Fruit fly (Drosophila melanogaster) whole organism, embryonic: ENCODE measurements around the gene CG13455.

Experiments
- Abd-B ChIP-seq: fragments of 200-800 bp; sonication (Bioruptor generic); optimal IDR thresholded peaks from 2 replicates; lab custom pipeline; 2018; ENCODE audit warnings: missing biosample characterization, mild to moderate bottlenecking, missing genetic modification characterization, moderate library complexity
- BEAF-32 ChIP-seq: fragments of 200-800 bp; sonication (Bioruptor generic); optimal IDR thresholded peaks from 3 replicates; lab custom pipeline; 2017; ENCODE audit warnings: missing biosample characterization, missing genetic modification characterization, mild to moderate bottlenecking, moderate library complexity, missing genetic modification reagents
- CG10147 ChIP-seq: fragments of 200-800 bp; sonication (Bioruptor generic); optimal IDR thresholded peaks from 2 replicates; lab custom pipeline; 2019; ENCODE audit warnings: missing biosample characterization, mild to moderate bottlenecking, missing genetic modification characterization, moderate library complexity
- CG10654 ChIP-seq: fragments of 200-800 bp; sonication (Bioruptor generic); optimal IDR thresholded peaks from 2 replicates; lab custom pipeline; 2016; ENCODE audit warnings: missing biosample characterization, missing genetic modification characterization
- CG10959 ChIP-seq: fragments of 200-800 bp; sonication (Bioruptor generic); IDR thresholded peaks from 2 replicates; pipeline ENCODE4 v1.3.6; 2022; ENCODE audit warnings: missing biosample characterization, missing genetic modification characterization
- CG11247 ChIP-seq: fragments of 200-800 bp; sonication (Bioruptor generic); IDR thresholded peaks from 2 replicates; pipeline ENCODE4 v1.3.6; 2022; ENCODE audit warnings: missing biosample characterization, missing genetic modification characterization
- CG11723 ChIP-seq: fragments of 200-800 bp; sonication (Bioruptor generic); optimal IDR thresholded peaks from 2 replicates; lab custom pipeline; 2017; ENCODE audit warnings: missing biosample characterization, mild to moderate bottlenecking, missing genetic modification characterization
- CG12071 ChIP-seq: fragments of 200-800 bp; sonication (Bioruptor generic); optimal IDR thresholded peaks from 3 replicates; lab custom pipeline; 2018; ENCODE audit warnings: missing biosample characterization, mild to moderate bottlenecking, missing genetic modification characterization
- CG12942 ChIP-seq: fragments of 200-800 bp; sonication (Bioruptor generic); optimal IDR thresholded peaks from 3 replicates; lab custom pipeline; 2016; ENCODE audit warnings: missing biosample characterization, missing genetic modification characterization
- CG16863 ChIP-seq: fragments of 200-800 bp; sonication (Bioruptor generic); optimal IDR thresholded peaks from 3 replicates; lab custom pipeline; 2016; ENCODE audit warnings: missing biosample characterization, missing genetic modification characterization
- CG17328 ChIP-seq: fragments of 200-800 bp; sonication (Bioruptor generic); IDR thresholded peaks from 2 replicates; pipeline ENCODE4 v1.3.6; 2022; ENCODE audit warnings: missing biosample characterization, missing genetic modification characterization
- CG30431 ChIP-seq: fragments of 200-800 bp; sonication (Bioruptor generic); optimal IDR thresholded peaks from 2 replicates; lab custom pipeline; 2017; ENCODE audit warnings: missing biosample characterization, missing genetic modification characterization
- CG3065 ChIP-seq: fragments of 200-800 bp; sonication (Bioruptor generic); optimal IDR thresholded peaks from 2 replicates; lab custom pipeline; 2016; ENCODE audit warnings: missing biosample characterization, missing genetic modification characterization
- CG31388 ChIP-seq: fragments of 200-800 bp; sonication (Bioruptor generic); optimal IDR thresholded peaks from 2 replicates; lab custom pipeline; 2016; ENCODE audit warnings: missing biosample characterization, missing genetic modification characterization
- CG32532 ChIP-seq: fragments of 200-800 bp; sonication (Bioruptor generic); IDR thresholded peaks from 2 replicates; pipeline ENCODE4 v1.3.6; 2022; ENCODE audit warnings: missing biosample characterization, missing genetic modification characterization
- CG3726 ChIP-seq: fragments of 200-800 bp; sonication (Bioruptor generic); IDR thresholded peaks from 3 replicates; pipeline ENCODE4, ENCODE4 v1.3.6; 2022; ENCODE audit warnings: missing biosample characterization, missing genetic modification characterization
- CG5245 ChIP-seq: fragments of 200-800 bp; sonication (Bioruptor generic); optimal IDR thresholded peaks from 3 replicates; lab custom pipeline; 2016; ENCODE audit warnings: missing biosample characterization, missing genetic modification characterization
- CG6791 ChIP-seq: fragments of 200-800 bp; sonication (Bioruptor generic); IDR thresholded peaks from 3 replicates; pipeline ENCODE4 v1.3.6; 2022; ENCODE audit warnings: missing biosample characterization, missing genetic modification characterization; ENCODE audit not compliant: partially characterized antibody
- CG7745 ChIP-seq: fragments of 200-800 bp; sonication (Bioruptor generic); optimal IDR thresholded peaks from 2 replicates; lab custom pipeline; 2018; ENCODE audit warnings: missing biosample characterization, mild to moderate bottlenecking, missing genetic modification characterization, moderate library complexity
- CG7963 ChIP-seq: fragments of 200-800 bp; sonication (Bioruptor generic); IDR thresholded peaks from 3 replicates; pipeline ENCODE4 v1.3.6; 2022; ENCODE audit warnings: missing biosample characterization, missing genetic modification characterization; ENCODE audit not compliant: partially characterized antibody
- CG8924 ChIP-seq: fragments of 200-800 bp; optimal IDR thresholded peaks from 3 replicates; lab custom pipeline; 2019; ENCODE audit warnings: missing biosample characterization, mild to moderate bottlenecking, missing genetic modification characterization, moderate library complexity
- CrebB ChIP-seq: fragments of 200-800 bp; sonication (Bioruptor generic); optimal IDR thresholded peaks from 3 replicates; lab custom pipeline; 2018; ENCODE audit warnings: missing biosample characterization, mild to moderate bottlenecking, missing genetic modification characterization
- Dbx ChIP-seq: fragments of 200-800 bp; sonication (Bioruptor generic); IDR thresholded peaks from 3 replicates; pipeline ENCODE4 v1.3.6; 2022; ENCODE audit warnings: missing biosample characterization, missing genetic modification characterization
- Eip74EF ChIP-seq, 2 experiments: fragments of 200-800 bp in 1 of 2; fragments of >200 bp in 1 of 2; sonication (Bioruptor generic) in 1 of 2; optimal IDR thresholded peaks; 2 replicates each; lab custom pipeline; 2017 to 2019; ENCODE audit warnings: missing biosample characterization in 2 of 2, missing genetic modification characterization in 2 of 2, mild to moderate bottlenecking in 1 of 2, moderate library complexity in 1 of 2
- HLH54F ChIP-seq: fragments of 200-800 bp; sonication (Bioruptor generic); optimal IDR thresholded peaks from 3 replicates; lab custom pipeline; 2016; ENCODE audit warnings: missing biosample characterization, missing genetic modification characterization
- Hey ChIP-seq: fragments of 200-800 bp; sonication (Bioruptor generic); optimal IDR thresholded peaks from 3 replicates; lab custom pipeline; 2018; ENCODE audit warnings: missing biosample characterization, mild to moderate bottlenecking, missing genetic modification characterization
- Hr78 ChIP-seq, 2 experiments: fragments of 200-800 bp in 1 of 2; fragments of >200 bp in 1 of 2; sonication (Bioruptor generic) in 1 of 2; optimal IDR thresholded peaks; 2 replicates each; lab custom pipeline; 2017 to 2019; ENCODE audit warnings: missing biosample characterization in 2 of 2, missing genetic modification characterization in 2 of 2, mild to moderate bottlenecking in 1 of 2, moderate library complexity in 1 of 2
- Max ChIP-seq: fragments of 200-800 bp; sonication (Bioruptor generic); optimal IDR thresholded peaks from 2 replicates; lab custom pipeline; 2016; ENCODE audit warnings: missing biosample characterization, mild to moderate bottlenecking, missing genetic modification characterization
- Myb ChIP-seq: fragments of 200-800 bp; sonication (Bioruptor generic); optimal IDR thresholded peaks from 2 replicates; lab custom pipeline; 2016; ENCODE audit warnings: missing biosample characterization, missing genetic modification characterization
- PHDP ChIP-seq: fragments of 200-800 bp; sonication (Bioruptor generic); optimal IDR thresholded peaks from 3 replicates; lab custom pipeline; 2018; ENCODE audit warnings: missing biosample characterization, mild to moderate bottlenecking, missing genetic modification characterization, moderate library complexity
- Sin3A ChIP-seq: fragments of >200 bp; optimal IDR thresholded peaks from 2 replicates; lab custom pipeline; 2018
- Spps ChIP-seq: fragments of 200-800 bp; sonication (Bioruptor generic); optimal IDR thresholded peaks from 2 replicates; lab custom pipeline; 2018; ENCODE audit warnings: missing biosample characterization, mild to moderate bottlenecking, missing genetic modification characterization
- Sry-δ ChIP-seq: fragments of 200-800 bp; sonication (Bioruptor generic); optimal IDR thresholded peaks from 2 replicates; lab custom pipeline; 2016; ENCODE audit warnings: missing biosample characterization, missing genetic modification characterization
- ase ChIP-seq: fragments of 200-800 bp; sonication (Bioruptor generic); IDR thresholded peaks from 3 replicates; pipeline ENCODE4 v1.3.6; 2022; ENCODE audit warnings: missing biosample characterization, missing genetic modification characterization
- btn ChIP-seq: fragments of 200-800 bp; sonication (Bioruptor generic); optimal IDR thresholded peaks from 2 replicates; lab custom pipeline; 2016; ENCODE audit warnings: missing biosample characterization, missing genetic modification characterization
- danr ChIP-seq: fragments of 200-800 bp; sonication (Bioruptor generic); IDR thresholded peaks from 2 replicates; pipeline ENCODE4 v1.3.6; 2022; ENCODE audit warnings: missing biosample characterization, missing genetic modification characterization
- dati ChIP-seq: fragments of 200-800 bp; sonication (Bioruptor generic); IDR thresholded peaks from 2 replicates; pipeline ENCODE4 v1.3.6; 2022; ENCODE audit warnings: missing biosample characterization, missing genetic modification characterization
- disco-r ChIP-seq: fragments of 200-800 bp; sonication (Bioruptor generic); optimal IDR thresholded peaks from 2 replicates; lab custom pipeline; 2016; ENCODE audit warnings: missing biosample characterization, missing genetic modification characterization
- jing ChIP-seq: fragments of 200-800 bp; sonication (Bioruptor generic); optimal IDR thresholded peaks from 2 replicates; lab custom pipeline; 2018; ENCODE audit warnings: missing biosample characterization, mild to moderate bottlenecking, missing genetic modification characterization
- lmd ChIP-seq: fragments of 200-800 bp; sonication (Bioruptor generic); IDR thresholded peaks from 2 replicates; pipeline ENCODE4 v1.3.6; 2022; ENCODE audit warnings: missing biosample characterization, missing genetic modification characterization
- lov ChIP-seq, 2 experiments: fragments of 200-800 bp in 1 of 2; fragments of >200 bp in 1 of 2; sonication (Bioruptor generic) in 1 of 2; IDR thresholded peaks in 1 of 2; optimal IDR thresholded peaks in 1 of 2; 2 replicates in 1 of 2; 3 replicates in 1 of 2; pipeline versions ENCODE4 v1.3.6 to Lab custom; 2017 to 2022; ENCODE audit warnings: missing biosample characterization in 1 of 2, missing genetic modification characterization in 1 of 2
- run ChIP-seq: fragments of 200-800 bp; sonication (Bioruptor generic); optimal IDR thresholded peaks from 3 replicates; lab custom pipeline; 2018; ENCODE audit warnings: missing biosample characterization, mild to moderate bottlenecking, missing genetic modification characterization
- sens ChIP-seq: fragments of 200-800 bp; sonication (Bioruptor generic); peaks from one replicate; lab custom pipeline; 2016; ENCODE audit warnings: missing biosample characterization, missing genetic modification characterization
- sima ChIP-seq: fragments of 200-800 bp; sonication (Bioruptor generic); optimal IDR thresholded peaks from 2 replicates; lab custom pipeline; 2016; ENCODE audit warnings: missing biosample characterization, missing genetic modification characterization
- stwl ChIP-seq: fragments of 200-800 bp; sonication (Bioruptor generic); optimal IDR thresholded peaks from 3 replicates; lab custom pipeline; 2018; ENCODE audit warnings: missing biosample characterization, mild to moderate bottlenecking, missing genetic modification characterization, moderate library complexity
- sug ChIP-seq: fragments of 200-800 bp; optimal IDR thresholded peaks from 2 replicates; lab custom pipeline; 2019; ENCODE audit warnings: missing biosample characterization, mild to moderate bottlenecking, missing genetic modification characterization, moderate library complexity
- trh ChIP-seq: fragments of 200-800 bp; sonication (Bioruptor generic); optimal IDR thresholded peaks from 2 replicates; lab custom pipeline; 2016; ENCODE audit warnings: missing biosample characterization, missing genetic modification characterization
- unpg ChIP-seq: fragments of 200-800 bp; sonication (Bioruptor generic); optimal IDR thresholded peaks from 3 replicates; lab custom pipeline; 2018; ENCODE audit warnings: missing biosample characterization, mild to moderate bottlenecking, missing genetic modification characterization, moderate library complexity
- vnd ChIP-seq: fragments of 200-800 bp; sonication (Bioruptor generic); IDR thresholded peaks from 3 replicates; pipeline ENCODE4 v1.3.6; 2022; ENCODE audit warnings: missing biosample characterization, missing genetic modification characterization; ENCODE audit not compliant: partially characterized antibody

Gene CG13455

DNA sequence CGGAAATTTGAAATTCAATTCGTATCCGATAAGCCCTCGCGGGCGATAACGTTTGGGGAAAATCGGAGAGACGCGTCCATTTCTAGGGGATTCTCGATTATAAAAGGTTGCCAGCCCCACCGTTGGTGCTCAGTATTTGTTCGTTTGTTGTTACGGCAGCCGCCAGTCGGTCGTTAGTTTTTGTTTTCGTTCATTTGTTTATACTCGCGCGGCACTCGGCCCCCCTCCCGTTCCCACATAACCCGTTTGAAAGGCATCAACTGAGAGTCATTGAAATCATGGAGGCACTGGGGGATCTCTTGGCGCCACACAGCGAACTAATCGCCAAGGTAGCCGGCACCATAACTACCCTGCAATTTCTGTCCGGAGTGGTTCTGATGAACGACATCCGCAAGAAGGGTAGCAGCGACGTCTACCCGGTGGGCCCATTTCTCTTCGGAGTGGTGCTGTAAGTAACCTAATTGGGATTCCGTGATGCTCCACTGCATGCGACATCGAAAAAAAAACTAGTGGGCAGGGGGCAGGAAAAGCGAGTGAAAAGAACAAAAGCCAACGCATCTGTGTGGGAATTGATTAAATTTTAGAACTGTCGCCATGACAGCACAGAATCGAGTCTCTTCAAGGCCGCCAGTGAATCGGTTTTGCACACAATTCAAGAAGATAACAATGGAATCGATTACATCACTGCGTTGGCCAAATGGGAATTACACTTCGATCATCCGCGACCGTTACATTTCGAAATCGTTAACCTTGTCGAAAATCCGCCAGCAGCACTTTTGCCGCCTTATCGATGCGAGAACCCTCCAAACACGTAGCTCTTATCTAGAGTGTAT is 4.7 kb downstream of the CG13455 start, which contains the start of gene CG7272 (continued):
- TF ChIP-seq sens (GFP tag; lab: Kevin White, UChicago), result no peak
- TF ChIP-seq CG10147 (GFP tag; lab: Kevin White, UChicago), result no peak
- TF ChIP-seq Hr78 (GFP tag; optimal IDR thresholded peaks at IDR 0.05; lab: Kevin White, UChicago), result no peak
- TF ChIP-seq CG10959, result no peak
- TF ChIP-seq CG5245 (GFP tag; lab: Kevin White, UChicago), result no peak
- TF ChIP-seq CG3065 (GFP tag; lab: Kevin White, UChicago), result no peak
- no peak for TF ChIP-seq CG3726 (GFP tag; lab: Robert Waterston, UW)
- no peak for TF ChIP-seq CG12942
- TF ChIP-seq CG7745 (tag; lab: Kevin White, UChicago), result no peak
- no peak for TF ChIP-seq lov (optimal IDR thresholded peaks at IDR 0.05; lab: Kevin White, UChicago)
- no peak for TF ChIP-seq lov (GFP tag; IDR thresholded peaks at IDR 0.05; lab: Robert Waterston, UW)
- TF ChIP-seq CG8924 (tag; lab: Kevin White, UChicago), result peak; percentile 39
- no peak for TF ChIP-seq CG10654 (GFP tag; lab: Kevin White, UChicago)
- no peak for TF ChIP-seq ase (GFP tag; lab: Robert Waterston, UW)
- peak; percentile 5 for TF ChIP-seq CG12071 (GFP tag; lab: Kevin White, UChicago)
- peak; percentile 53 for TF ChIP-seq CrebB (tag; lab: Kevin White, UChicago)
- TF ChIP-seq Max (GFP tag; lab: Kevin White, UChicago), result no peak
- TF ChIP-seq sug, result peak; percentile 91
- no peak for TF ChIP-seq CG7963 (GFP tag; lab: Robert Waterston, UW)
- no peak for TF ChIP-seq btn (GFP tag; lab: Kevin White, UChicago)
- no peak for TF ChIP-seq Sin3A (lab: Kevin White, UChicago)
- no peak for TF ChIP-seq CG17328 (GFP tag; lab: Robert Waterston, UW)
- TF ChIP-seq PHDP, result no peak
- peak; percentile 2 for TF ChIP-seq Hey (tag; lab: Kevin White, UChicago)
- TF ChIP-seq danr (GFP tag; lab: Robert Waterston, UW), result no peak
- TF ChIP-seq Myb (GFP tag; lab: Kevin White, UChicago), result peak; percentile 90
- TF ChIP-seq jing, result no peak
- TF ChIP-seq Abd-B, result no peak
- TF ChIP-seq CG30431 (GFP tag; lab: Kevin White, UChicago), result no peak
- TF ChIP-seq CG11723 (GFP tag; lab: Kevin White, UChicago), result no peak
- no peak for TF ChIP-seq CG6791 (GFP tag; lab: Robert Waterston, UW)
- TF ChIP-seq lmd (GFP tag; lab: Robert Waterston, UW), result peak; percentile 28; the same call in 1 of the 2 replicates
- TF ChIP-seq BEAF-32 (GFP tag; lab: Kevin White, UChicago), result peak; percentile 20
- TF ChIP-seq Dbx (GFP tag; lab: Robert Waterston, UW), result peak; percentile 69; the same call in 2 of the 3 replicates
- TF ChIP-seq run (tag; lab: Kevin White, UChicago), result no peak
- no peak for TF ChIP-seq CG31388 (GFP tag; lab: Kevin White, UChicago)
- TF ChIP-seq vnd (GFP tag; lab: Robert Waterston, UW), result peak; percentile 39; the same call in 2 of the 3 replicates
- peak; percentile 17 for TF ChIP-seq stwl (tag; lab: Kevin White, UChicago)
- peak; percentile 7 for TF ChIP-seq unpg (GFP tag; lab: Kevin White, UChicago)
- no peak for TF ChIP-seq sima (GFP tag; lab: Kevin White, UChicago)
- TF ChIP-seq Eip74EF (GFP tag; optimal IDR thresholded peaks at IDR 0.05; lab: Kevin White, UChicago), result no peak
- no peak for TF ChIP-seq CG16863 (GFP tag; lab: Kevin White, UChicago)
- no peak for TF ChIP-seq Spps
- TF ChIP-seq trh, result no peak
- peak; percentile 47 for TF ChIP-seq CG32532 (GFP tag; lab: Robert Waterston, UW)
- no peak for TF ChIP-seq CG11247 (GFP tag; lab: Robert Waterston, UW)
- TF ChIP-seq HLH54F (GFP tag; lab: Kevin White, UChicago), result no peak
- TF ChIP-seq Sry-δ (GFP tag; lab: Kevin White, UChicago), result peak; percentile 53
- TF ChIP-seq disco-r, result no peak
- no peak for TF ChIP-seq dati (GFP tag; lab: Robert Waterston, UW)
